Worm (Caenorhabditis elegans): Measurements from ENCODE around the gene C44C10.5.
A peak's percentile ranks its signal among the peaks of the same experiment; 100 is the strongest.

The C44C10.5 gene

DNA sequence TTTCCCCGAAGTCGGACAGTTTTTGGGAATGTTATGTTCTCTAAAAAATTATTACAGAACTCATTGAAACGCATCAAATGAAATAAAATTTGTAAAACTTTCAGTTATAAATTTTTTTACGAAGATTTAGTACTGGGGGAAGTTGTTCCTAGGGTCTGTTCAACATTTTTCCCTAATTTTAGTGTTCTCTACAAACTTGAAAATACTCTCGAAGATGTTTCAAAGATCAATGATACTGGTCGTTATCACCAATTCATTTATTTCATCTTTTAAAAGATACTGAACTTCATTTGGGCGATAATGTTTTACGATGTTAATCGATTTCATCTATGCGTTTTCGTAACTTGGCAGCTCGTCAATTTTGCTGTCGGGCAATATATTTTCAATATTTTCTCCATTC lies 11.9 kb downstream of the C44C10.5 start, which contains the start of gene C44C10.3:
C44C10.3 (plus strand) TSS at position 301 of the 400 bp plus-strand sequence.
- no peak for TF ChIP-seq zag-1 (tag; optimal IDR thresholded peaks at IDR 0.05)
- TF ChIP-seq unc-39 (tag; optimal IDR thresholded peaks at IDR 0.05) = no peak
- no peak for TF ChIP-seq nhr-25 (tag; optimal IDR thresholded peaks at IDR 0.05; ENCODE audit: borderline replicate concordance, insufficient read depth)
- TF ChIP-seq F26F4.8 (GFP tag; conservative IDR thresholded peaks at IDR 0.05) = no peak
- no peak for TF ChIP-seq Y5F2A.4 (GFP tag; optimal IDR thresholded peaks at IDR 0.05)
- TF ChIP-seq cey-2 (tag; optimal IDR thresholded peaks at IDR 0.05; ENCODE audit: borderline replicate concordance, insufficient read depth) = no peak
- TF ChIP-seq sdz-12 (GFP tag; optimal IDR thresholded peaks at IDR 0.05) = no peak
- no peak for TF ChIP-seq snpc-4 (tag; optimal IDR thresholded peaks at IDR 0.05)
- TF ChIP-seq tag-97 (GFP tag; IDR thresholded peaks at IDR 0.05) = no peak
- no peak for TF ChIP-seq gei-8 (GFP tag; optimal IDR thresholded peaks at IDR 0.05)
- no peak for TF ChIP-seq ces-1 (GFP tag; optimal IDR thresholded peaks at IDR 0.05)
- no peak for TF ChIP-seq hif-1 (tag; optimal IDR thresholded peaks at IDR 0.05)

ce11 chrX:11710229-11710628 lies 19.9 kb downstream of the C44C10.5 start, which contains the start of gene C44C10.11:
Gene C44C10.11, minus strand, starts transcription at chrX:11710343.
- TF ChIP-seq nhr-76 (tag; optimal IDR thresholded peaks at IDR 0.05) (no peak), unc-130 (GFP tag; optimal IDR thresholded peaks at IDR 0.05) (no peak), ceh-32 (tag; optimal IDR thresholded peaks at IDR 0.05; ENCODE audit: poor library complexity) (no peak), daf-8 (GFP tag; IDR thresholded peaks at IDR 0.05) (no peak), jun-1 (tag; optimal IDR thresholded peaks at IDR 0.05) (peak; percentile 18), nhr-11 (tag; optimal IDR thresholded peaks at IDR 0.05) (no peak), lin-1 (GFP tag; IDR thresholded peaks at IDR 0.05) (no peak), dmd-9 (GFP tag; IDR thresholded peaks at IDR 0.05) (no peak), dve-1 (tag; optimal IDR thresholded peaks at IDR 0.05; ENCODE audit: insufficient read depth) (peak; percentile 75), unc-62 (GFP tag; optimal IDR thresholded peaks at IDR 0.05 in 1 of 2) (peak in 1 of 2 experiments; percentile 60), unc-62 (tag; optimal IDR thresholded peaks at IDR 0.05) (no peak), mdl-1 (tag; optimal IDR thresholded peaks at IDR 0.05) (peak in 1 of 2 experiments; percentile 87), ceh-20 (GFP tag; IDR thresholded peaks at IDR 0.05) (no peak), Y75B8A.6 (GFP tag; IDR thresholded peaks at IDR 0.05) (no peak), daf-19 (GFP tag; conservative IDR thresholded peaks at IDR 0.05) (no peak), mep-1 (tag; optimal IDR thresholded peaks at IDR 0.05) (no peak), dmd-6 (GFP tag; IDR thresholded peaks at IDR 0.05) (peak; percentile 96), tra-1 (GFP tag; IDR thresholded peaks at IDR 0.05) (peak; percentile 60; the same call in 1 of the 2 replicates), hlh-11 (tag; optimal IDR thresholded peaks at IDR 0.05) (peak; percentile 81), nhr-10 (tag; optimal IDR thresholded peaks at IDR 0.05) (peak; percentile 8), aha-1 (tag) (peak; percentile 89), hmg-1.1 (GFP tag; IDR thresholded peaks at IDR 0.05) (0 out of 2 replicates have a peak, but pooled peaks have one; percentile 22), nhr-41 (GFP tag; IDR thresholded peaks at IDR 0.05) (0 out of 2 replicates have a peak, but pooled peaks have one; percentile 46), nhr-48 (tag; optimal IDR thresholded peaks at IDR 0.05) (peak; percentile 73), nhr-77 (tag; optimal IDR thresholded peaks at IDR 0.05) (peak; percentile 29), cey-2 (tag; optimal IDR thresholded peaks at IDR 0.05; ENCODE audit: borderline replicate concordance, insufficient read depth) (no peak), rbr-2 (tag; optimal IDR thresholded peaks at IDR 0.05) (no peak), hlh-30 (tag; optimal IDR thresholded peaks at IDR 0.05; ENCODE audit: insufficient read depth) (peak; percentile 77), F44E2.7 (GFP tag; IDR thresholded peaks at IDR 0.05) (no peak), F26F4.8 (GFP tag; conservative IDR thresholded peaks at IDR 0.05) (no peak), nhr-28 (tag; optimal IDR thresholded peaks at IDR 0.05) (peak; percentile 87), pqm-1 (tag; optimal IDR thresholded peaks at IDR 0.05) (peak; percentile 69), arid-1 (GFP tag; conservative IDR thresholded peaks at IDR 0.05) (no peak), mxl-3 (GFP tag; optimal IDR thresholded peaks at IDR 0.05) (peak; percentile 95), daf-16 (GFP tag; optimal IDR thresholded peaks at IDR 0.05) (no peak), daf-16 (tag; optimal IDR thresholded peaks at IDR 0.05) (peak; percentile 46), ztf-11 (tag; optimal IDR thresholded peaks at IDR 0.05) (no peak), egl-43 (GFP tag; IDR thresholded peaks at IDR 0.05) (no peak), ztf-7 (tag; optimal IDR thresholded peaks at IDR 0.05) (no peak)
